Worm (Caenorhabditis elegans): ENCODE data around the gene kel-1.

Gene kel-1

DNA sequence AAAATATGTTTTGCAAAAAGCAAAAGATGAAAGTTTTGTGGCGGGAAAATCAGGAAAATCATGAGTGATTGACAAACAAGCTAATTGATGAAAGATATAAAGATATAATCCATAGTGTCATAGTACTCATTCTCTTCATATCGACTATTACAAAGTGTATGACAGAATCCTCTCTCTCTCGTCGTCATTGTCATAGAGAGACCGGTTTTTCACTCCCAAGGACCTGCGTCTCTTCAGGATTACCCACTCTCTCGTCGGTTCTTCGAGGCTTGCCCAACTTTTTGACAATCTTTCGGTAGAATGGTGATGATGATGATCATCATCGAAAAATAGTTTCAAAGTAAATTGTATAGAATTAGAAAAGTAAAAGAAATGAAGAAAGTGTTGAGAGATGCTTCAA lies 48.6 kb downstream of the kel-1 start (continued):
- no peak for TF ChIP-seq ets-5 (GFP tag; IDR thresholded peaks at IDR 0.05)
- no peak for TF ChIP-seq nhr-76 (tag; optimal IDR thresholded peaks at IDR 0.05)
- TF ChIP-seq efl-3 (GFP tag; optimal IDR thresholded peaks at IDR 0.05) = no peak
- no peak for TF ChIP-seq C34B4.2 (tag; optimal IDR thresholded peaks at IDR 0.05)
- peak; percentile 57 for TF ChIP-seq tbx-2 (tag; optimal IDR thresholded peaks at IDR 0.05)
- TF ChIP-seq egl-13 (tag; optimal IDR thresholded peaks at IDR 0.05) = no peak
- TF ChIP-seq nhr-71 (tag; optimal IDR thresholded peaks at IDR 0.05) = peak; percentile 74
- TF ChIP-seq skn-1 (tag; optimal IDR thresholded peaks at IDR 0.05) = peak; percentile 24
- no peak for TF ChIP-seq ama-1 (optimal IDR thresholded peaks at IDR 0.05)
- no peak for TF ChIP-seq elt-2 (tag; optimal IDR thresholded peaks at IDR 0.05)
- peak; percentile 62 for TF ChIP-seq nhr-90 (tag; optimal IDR thresholded peaks at IDR 0.05; ENCODE audit: poor library complexity)
- TF ChIP-seq nhr-28 (tag; optimal IDR thresholded peaks at IDR 0.05) = no peak
- no peak for TF ChIP-seq nhr-11 (tag; optimal IDR thresholded peaks at IDR 0.05)
- TF ChIP-seq unc-130 (tag; optimal IDR thresholded peaks at IDR 0.05) = no peak
- peak; percentile 69 for TF ChIP-seq ztf-4 (tag; optimal IDR thresholded peaks at IDR 0.05)
- no peak for TF ChIP-seq ceh-8 (GFP tag; optimal IDR thresholded peaks at IDR 0.05)
- peak; percentile 22 for TF ChIP-seq swsn-7 (tag; optimal IDR thresholded peaks at IDR 0.05)

DNA sequence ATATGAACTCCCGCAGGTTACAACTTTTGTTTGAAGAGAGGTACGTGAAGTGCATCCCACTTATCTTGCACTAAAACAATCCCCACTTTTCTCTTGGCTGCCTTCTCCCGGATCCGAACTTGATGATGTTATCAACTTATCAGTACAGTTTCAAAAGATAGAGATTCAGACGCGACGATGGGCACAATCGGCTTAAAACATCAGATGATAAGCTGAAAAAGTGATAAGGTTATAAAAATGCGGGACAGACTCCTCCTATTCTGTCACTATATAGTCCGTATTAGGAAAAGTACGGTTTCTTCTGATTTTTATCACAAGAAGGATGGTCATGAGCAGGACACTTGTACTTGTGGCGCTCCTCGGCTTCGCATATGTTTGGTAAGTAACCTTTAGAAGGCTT lies 50.5 kb downstream of the kel-1 start, which contains the start of gene ctsa-1.2:
TSS of gene ctsa-1.2 (plus strand) at position 160 of the 400 bp plus-strand sequence.
- TF ChIP-seq hlh-17 (GFP tag; optimal IDR thresholded peaks at IDR 0.05; ENCODE audit: borderline replicate concordance) (no peak), nhr-19 (GFP tag; conservative IDR thresholded peaks at IDR 0.05) (no peak), elt-2 (tag; optimal IDR thresholded peaks at IDR 0.05) (peak; percentile 92), lin-35 (GFP tag; optimal IDR thresholded peaks at IDR 0.05) (peak in 1 of 2 experiments; percentile 5)

DNA sequence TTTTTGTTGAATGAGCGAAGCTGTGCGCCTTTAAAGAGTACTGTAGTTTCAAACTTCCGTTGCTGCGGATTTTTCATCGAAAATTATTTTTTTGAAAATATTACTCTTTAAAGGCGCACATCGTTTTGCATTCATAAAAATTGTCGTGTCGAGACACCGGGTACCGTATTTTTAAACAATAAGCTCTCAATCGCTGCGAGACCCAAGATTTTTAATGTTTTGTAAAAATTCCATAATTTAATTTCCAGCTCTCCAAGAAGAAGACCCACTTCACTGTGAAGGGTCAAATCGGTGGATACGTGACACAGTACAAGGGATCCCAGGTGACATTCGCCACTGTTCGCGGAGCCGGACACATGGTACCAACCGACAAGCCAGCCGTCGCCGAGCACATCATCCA lies 53.6 kb downstream of the kel-1 start:
- no peak for TF ChIP-seq C34B4.2 (tag; optimal IDR thresholded peaks at IDR 0.05)
- no peak for TF ChIP-seq snpc-4 (tag; optimal IDR thresholded peaks at IDR 0.05)
- no peak for TF ChIP-seq lin-35 (GFP tag; optimal IDR thresholded peaks at IDR 0.05)
